Fruit fly (Drosophila melanogaster): Measurements from ENCODE around the gene CG14650.

DNA sequence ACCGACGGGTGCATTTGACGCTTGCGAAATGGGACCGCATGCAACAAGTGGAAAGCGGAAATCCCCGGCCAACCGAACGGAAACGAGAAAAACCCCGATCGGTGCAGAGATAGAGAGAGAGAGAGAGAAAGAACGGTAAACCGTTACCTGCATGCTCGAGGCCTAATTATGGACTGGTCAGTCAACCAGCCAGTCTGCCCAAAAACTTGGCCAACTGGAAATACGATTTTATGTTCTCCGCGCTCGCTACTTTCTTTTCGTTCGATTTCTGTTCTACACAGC, 35.4 kb downstream of the CG14650 start:
- TF ChIP-seq bab1 (GFP tag; optimal IDR thresholded peaks at IDR 0.05) (no peak), CG7045 (GFP tag; optimal IDR thresholded peaks at IDR 0.05) (no peak), tj (GFP tag; optimal IDR thresholded peaks at IDR 0.05) (no peak), cic (GFP tag; optimal IDR thresholded peaks at IDR 0.05) (no peak), CG11617 (GFP tag; optimal IDR thresholded peaks at IDR 0.05) (no peak), Mnt (GFP tag; optimal IDR thresholded peaks at IDR 0.05) (no peak)
